Worm (Caenorhabditis elegans): ENCODE data around the gene F48G7.5.

ce11 chrV:631832-632231 lies 9.1 kb upstream of the F48G7.5 start:
- no peak for TF ChIP-seq ref-1 (GFP tag; conservative IDR thresholded peaks at IDR 0.05)
- no peak for TF ChIP-seq tab-1 (GFP tag; IDR thresholded peaks at IDR 0.05)
- TF ChIP-seq med-1 (GFP tag; optimal IDR thresholded peaks at IDR 0.05; ENCODE audit: insufficient read depth): no peak
